Worm (Caenorhabditis elegans) whole organism, L3 larva: ENCODE results near the gene F35H12.1.
A peak's percentile ranks its signal among the peaks of the same experiment; 100 is the strongest.

Experiments used
- R02D3.7 ChIP-seq: fragments of 150-350 bp; optimal IDR thresholded peaks from 2 replicates; lab custom pipeline; 2014; ENCODE audit warnings: missing biosample characterization, missing genetic modification characterization
- ZK546.5 ChIP-seq: sonication (generic microtip); optimal IDR thresholded peaks from 2 replicates; lab custom pipeline; 2017; ENCODE audit warnings: missing biosample characterization, missing genetic modification characterization
- ama-1 ChIP-seq: fragments of 150-350 bp; optimal IDR thresholded peaks from 2 replicates; lab custom pipeline; 2018
- ceh-16 ChIP-seq: sonication (generic microtip); optimal IDR thresholded peaks from 2 replicates; lab custom pipeline; 2017; ENCODE audit warnings: missing biosample characterization, missing genetic modification characterization
- ceh-82 ChIP-seq: fragments of 150-350 bp; optimal IDR thresholded peaks from 2 replicates; lab custom pipeline; 2014; ENCODE audit warnings: missing biosample characterization, missing genetic modification characterization
- ceh-9 ChIP-seq: sonication (generic microtip); optimal IDR thresholded peaks from 2 replicates; lab custom pipeline; 2018; ENCODE audit warnings: missing biosample characterization, missing genetic modification characterization
- elt-1 ChIP-seq: fragments of 150-350 bp; optimal IDR thresholded peaks from 2 replicates; lab custom pipeline; 2014; ENCODE audit warnings: missing biosample characterization, missing genetic modification characterization
- elt-2 ChIP-seq: sonication (generic microtip); optimal IDR thresholded peaks from 2 replicates; lab custom pipeline; 2016; ENCODE audit warnings: missing genetic modification reagents, mild to moderate bottlenecking, missing genetic modification characterization, missing compliant biosample characterization
- elt-3 ChIP-seq, 3 experiments: fragments of 150-350 bp in 1 of 3; sonication (generic microtip) in 2 of 3; optimal IDR thresholded peaks; 2 replicates in 2 of 3; 4 replicates in 1 of 3; lab custom pipeline; 2014 to 2017; ENCODE audit warnings: missing biosample characterization in 3 of 3, missing genetic modification characterization in 3 of 3
- eor-1 ChIP-seq, 2 experiments: fragments of 150-350 bp; optimal IDR thresholded peaks; 2 replicates each; lab custom pipeline; 2014 to 2018; ENCODE audit warnings: missing biosample characterization in 2 of 2, missing genetic modification characterization in 2 of 2
- fkh-10 ChIP-seq: sonication (generic microtip); optimal IDR thresholded peaks from 2 replicates; lab custom pipeline; 2017; ENCODE audit warnings: missing biosample characterization, missing genetic modification reagents, missing genetic modification characterization
- hmg-11 ChIP-seq: sonication (generic microtip); optimal IDR thresholded peaks from 2 replicates; lab custom pipeline; 2016; ENCODE audit warnings: missing genetic modification characterization, missing compliant biosample characterization
- jun-1 ChIP-seq: fragments of 150-350 bp; optimal IDR thresholded peaks from 2 replicates; lab custom pipeline; 2014; ENCODE audit warnings: missing biosample characterization, missing genetic modification reagents, missing genetic modification characterization
- lin-15B ChIP-seq: fragments of 150-350 bp; optimal IDR thresholded peaks from 2 replicates; lab custom pipeline; 2014; ENCODE audit warnings: missing biosample characterization, missing genetic modification characterization
- lin-39 ChIP-seq: fragments of 150-350 bp; optimal IDR thresholded peaks from 2 replicates; lab custom pipeline; 2018; ENCODE audit warnings: missing biosample characterization, missing genetic modification reagents, missing genetic modification characterization
- mdl-1 ChIP-seq: fragments of 150-350 bp; optimal IDR thresholded peaks from 2 replicates; lab custom pipeline; 2014; ENCODE audit warnings: missing biosample characterization, missing genetic modification characterization
- mml-1 ChIP-seq: fragments of 150-350 bp; sonication (generic microtip); optimal IDR thresholded peaks from 3 replicates; lab custom pipeline; 2014; ENCODE audit warnings: missing biosample characterization, missing genetic modification characterization
- nfya-1 ChIP-seq: sonication (generic microtip); optimal IDR thresholded peaks from 2 replicates; lab custom pipeline; 2017; ENCODE audit warnings: missing genetic modification characterization, mild to moderate bottlenecking, missing compliant biosample characterization, antibody characterized with exemption, moderate library complexity; ENCODE audit not compliant: insufficient read depth
- nhr-11 ChIP-seq: fragments of 150-350 bp; optimal IDR thresholded peaks from 2 replicates; lab custom pipeline; 2014; ENCODE audit warnings: missing biosample characterization, missing genetic modification characterization
- nhr-12 ChIP-seq: fragments of 150-350 bp; optimal IDR thresholded peaks from 2 replicates; lab custom pipeline; 2014; ENCODE audit warnings: missing biosample characterization, missing genetic modification characterization
- nhr-23 ChIP-seq: fragments of 150-350 bp; optimal IDR thresholded peaks from 2 replicates; lab custom pipeline; 2014; ENCODE audit warnings: missing biosample characterization, missing genetic modification reagents, missing genetic modification characterization
- nhr-25 ChIP-seq: sonication (generic microtip); optimal IDR thresholded peaks from 2 replicates; lab custom pipeline; 2017; ENCODE audit warnings: missing biosample characterization, missing genetic modification characterization
- nhr-28 ChIP-seq: fragments of 150-350 bp; optimal IDR thresholded peaks from 2 replicates; lab custom pipeline; 2014; ENCODE audit warnings: missing biosample characterization, missing genetic modification characterization
- nhr-43 ChIP-seq: sonication (generic microtip); optimal IDR thresholded peaks from 2 replicates; lab custom pipeline; 2016; ENCODE audit warnings: mild to moderate bottlenecking, missing genetic modification characterization, missing compliant biosample characterization; ENCODE audit not compliant: poor library complexity, severe bottlenecking
- nhr-67 ChIP-seq: fragments of 150-350 bp; optimal IDR thresholded peaks from 2 replicates; lab custom pipeline; 2014; ENCODE audit warnings: missing biosample characterization, missing genetic modification characterization
- nhr-76 ChIP-seq: fragments of 150-350 bp; sonication (generic microtip); optimal IDR thresholded peaks from 5 replicates; lab custom pipeline; 2014; ENCODE audit warnings: missing biosample characterization, missing genetic modification characterization
- nhr-77 ChIP-seq: fragments of 150-350 bp; optimal IDR thresholded peaks from 2 replicates; lab custom pipeline; 2014; ENCODE audit warnings: missing biosample characterization, missing genetic modification characterization
- pha-4 ChIP-seq: fragments of 150-350 bp; optimal IDR thresholded peaks from 2 replicates; lab custom pipeline; 2014; ENCODE audit warnings: missing biosample characterization, missing genetic modification reagents, missing genetic modification characterization
- pqm-1 ChIP-seq: fragments of 150-350 bp; optimal IDR thresholded peaks from 2 replicates; lab custom pipeline; 2017; ENCODE audit warnings: missing biosample characterization, missing genetic modification characterization, inconsistent platforms
- sea-2 ChIP-seq: fragments of 150-350 bp; sonication (generic microtip); optimal IDR thresholded peaks from 4 replicates; lab custom pipeline; 2014; ENCODE audit warnings: missing biosample characterization, missing genetic modification reagents, missing genetic modification characterization
- skn-1 ChIP-seq: fragments of 150-350 bp; optimal IDR thresholded peaks from 2 replicates; lab custom pipeline; 2014; ENCODE audit warnings: missing biosample characterization, missing genetic modification characterization
- snpc-4 ChIP-seq: fragments of 150-350 bp; optimal IDR thresholded peaks from 2 replicates; lab custom pipeline; 2014; ENCODE audit warnings: missing biosample characterization, missing genetic modification characterization
- tbx-2 ChIP-seq: sonication (generic microtip); optimal IDR thresholded peaks from 2 replicates; lab custom pipeline; 2016; ENCODE audit warnings: mild to moderate bottlenecking, missing genetic modification characterization, missing compliant biosample characterization
- unc-39 ChIP-seq: sonication (generic microtip); optimal IDR thresholded peaks from 4 replicates; lab custom pipeline; 2017; ENCODE audit warnings: missing biosample characterization, missing genetic modification characterization
- unc-62 ChIP-seq: fragments of 150-350 bp; sonication (generic microtip); optimal IDR thresholded peaks from 4 replicates; lab custom pipeline; 2014; ENCODE audit warnings: missing biosample characterization, missing genetic modification reagents, missing genetic modification characterization
- zag-1 ChIP-seq: fragments of 150-350 bp; optimal IDR thresholded peaks from 2 replicates; lab custom pipeline; 2014; ENCODE audit warnings: missing biosample characterization, missing genetic modification characterization
- ztf-4 ChIP-seq: fragments of 150-350 bp; optimal IDR thresholded peaks from 2 replicates; lab custom pipeline; 2014; ENCODE audit warnings: missing biosample characterization, missing genetic modification characterization

The F35H12.1 gene

ce11 chrX:924495-925008, 9.1 kb upstream of the F35H12.1 start, which contains the start of the genes pifk-1 and tbc-11:
pifk-1 (minus strand) TSS chrX:924511.
tbc-11 (plus strand) TSS chrX:924958.
- TF ChIP-seq lin-39 (peak; percentile 41), snpc-4 (peak; percentile 64), nhr-23 (tag; lab: Kevin White, UChicago) (peak; percentile 62), eor-1 (tag; optimal IDR thresholded peaks at IDR 0.05; lab: Kevin White, UChicago) (no peak), nfya-1 (tag; lab: Kevin White, UChicago) (peak; percentile 63), skn-1 (tag; lab: Kevin White, UChicago) (peak; percentile 66), elt-2 (tag; lab: Kevin White, UChicago) (peak; percentile 50), nhr-25 (peak; percentile 61), pha-4 (tag; lab: Kevin White, UChicago) (peak; percentile 95), pqm-1 (tag; lab: Kevin White, UChicago) (peak; percentile 74), ama-1 (lab: Kevin White, UChicago) (peak; percentile 21), R02D3.7 (tag; lab: Kevin White, UChicago) (no peak), hmg-11 (tag; lab: Kevin White, UChicago) (peak; percentile 42), lin-15B (tag; lab: Kevin White, UChicago) (peak; percentile 66), jun-1 (tag; lab: Kevin White, UChicago) (peak; percentile 0), sea-2 (no peak)

- TF ChIP-seq ztf-4 (tag; lab: Kevin White, UChicago) (no peak), nhr-25 (no peak), skn-1 (tag; lab: Kevin White, UChicago) (no peak), hmg-11 (tag; lab: Kevin White, UChicago) (no peak), nhr-11 (tag; lab: Kevin White, UChicago) (no peak), tbx-2 (no peak), nhr-28 (tag; lab: Kevin White, UChicago) (no peak), zag-1 (tag; lab: Kevin White, UChicago) (no peak), unc-39 (no peak), nhr-76 (tag; lab: Kevin White, UChicago) (no peak), ceh-9 (no peak), nhr-43 (tag; lab: Kevin White, UChicago) (no peak), unc-62 (GFP tag; lab: Kevin White, UChicago) (no peak), nhr-77 (tag; lab: Kevin White, UChicago) (no peak), mml-1 (tag; lab: Kevin White, UChicago) (no peak), ceh-82 (tag; lab: Kevin White, UChicago) (no peak), sea-2 (no peak), nfya-1 (tag; lab: Kevin White, UChicago) (no peak), nhr-67 (tag; lab: Kevin White, UChicago) (no peak), elt-3 (tag; optimal IDR thresholded peaks at IDR 0.05; lab: Kevin White, UChicago) (no peak)
- TF ChIP-seq, all 47 proteins: peak for 0
Observed at ce11 chrX:926125-926524, 7.5 kb upstream of the F35H12.1 start.

ce11 chrX:927632-928031, 6.0 kb upstream of the F35H12.1 start:
- TF ChIP-seq ceh-16 (tag; lab: Kevin White, UChicago) (no peak), pha-4 (tag; lab: Kevin White, UChicago) (peak; percentile 69), unc-62 (GFP tag; lab: Kevin White, UChicago) (no peak), fkh-10 (GFP tag; lab: Kevin White, UChicago) (no peak), nhr-12 (tag; lab: Kevin White, UChicago) (no peak), hmg-11 (tag; lab: Kevin White, UChicago) (no peak), snpc-4 (no peak)

ce11 chrX:932874-933273, 730 bp upstream of the F35H12.1 start:
- TF ChIP-seq fkh-10 (GFP tag; lab: Kevin White, UChicago) = peak; percentile 69
- TF ChIP-seq nhr-23 (tag; lab: Kevin White, UChicago) = no peak
- no peak for TF ChIP-seq nhr-12 (tag; lab: Kevin White, UChicago)
- no peak for TF ChIP-seq ama-1 (lab: Kevin White, UChicago)
- TF ChIP-seq elt-1 (tag; lab: Kevin White, UChicago) = no peak
- TF ChIP-seq nhr-67 (tag; lab: Kevin White, UChicago) = no peak
- TF ChIP-seq lin-39 = peak; percentile 36
- peak; percentile 55 for TF ChIP-seq nfya-1 (tag; lab: Kevin White, UChicago)
- peak; percentile 53 for TF ChIP-seq hmg-11 (tag; lab: Kevin White, UChicago)
- TF ChIP-seq mdl-1 (tag; lab: Kevin White, UChicago) = no peak
- no peak for TF ChIP-seq elt-3 (tag; optimal IDR thresholded peaks at IDR 0.05; lab: Kevin White, UChicago)
- no peak for TF ChIP-seq nhr-76 (tag; lab: Kevin White, UChicago)
- no peak for TF ChIP-seq nhr-25
- no peak for TF ChIP-seq skn-1 (tag; lab: Kevin White, UChicago)
- no peak for TF ChIP-seq ZK546.5
- no peak for TF ChIP-seq unc-62 (GFP tag; lab: Kevin White, UChicago)
- no peak for TF ChIP-seq ztf-4 (tag; lab: Kevin White, UChicago)
- TF ChIP-seq, all 47 proteins: peak for 4
